Worm (Caenorhabditis elegans) whole organism, L4 larva: ENCODE results near the gene Y51H7C.1.

Experiments
- Y105C5A.15 ChIP-seq: fragments of 200-800 bp; sonication (Bioruptor generic); IDR thresholded peaks from 2 replicates; pipeline ENCODE4 v1.3.6; 2022; ENCODE audit warnings: missing genetic modification characterization, missing compliant biosample characterization
- Y75B8A.6 ChIP-seq: fragments of 200-800 bp; sonication (Bioruptor generic); IDR thresholded peaks from 2 replicates; pipeline ENCODE4 v1.3.6; 2022; ENCODE audit warnings: missing genetic modification reagents, missing genetic modification characterization, missing compliant biosample characterization
- ceh-82 ChIP-seq: sonication (generic microtip); optimal IDR thresholded peaks from 2 replicates; lab custom pipeline; 2017; ENCODE audit warnings: missing biosample characterization, missing genetic modification characterization
- lin-39 ChIP-seq: fragments of 150-350 bp; optimal IDR thresholded peaks from 2 replicates; lab custom pipeline; 2014; ENCODE audit warnings: missing biosample characterization, missing genetic modification reagents, missing genetic modification characterization
- saeg-2 ChIP-seq: fragments of 200-800 bp; sonication (Bioruptor generic); IDR thresholded peaks from 2 replicates; pipeline ENCODE4 v1.3.6; 2022; ENCODE audit warnings: missing genetic modification reagents, missing genetic modification characterization, missing compliant biosample characterization
- zfp-2 ChIP-seq: sonication (generic microtip); optimal IDR thresholded peaks from 2 replicates; lab custom pipeline; 2016; ENCODE audit warnings: mild to moderate bottlenecking, missing genetic modification characterization, missing compliant biosample characterization

DNA sequence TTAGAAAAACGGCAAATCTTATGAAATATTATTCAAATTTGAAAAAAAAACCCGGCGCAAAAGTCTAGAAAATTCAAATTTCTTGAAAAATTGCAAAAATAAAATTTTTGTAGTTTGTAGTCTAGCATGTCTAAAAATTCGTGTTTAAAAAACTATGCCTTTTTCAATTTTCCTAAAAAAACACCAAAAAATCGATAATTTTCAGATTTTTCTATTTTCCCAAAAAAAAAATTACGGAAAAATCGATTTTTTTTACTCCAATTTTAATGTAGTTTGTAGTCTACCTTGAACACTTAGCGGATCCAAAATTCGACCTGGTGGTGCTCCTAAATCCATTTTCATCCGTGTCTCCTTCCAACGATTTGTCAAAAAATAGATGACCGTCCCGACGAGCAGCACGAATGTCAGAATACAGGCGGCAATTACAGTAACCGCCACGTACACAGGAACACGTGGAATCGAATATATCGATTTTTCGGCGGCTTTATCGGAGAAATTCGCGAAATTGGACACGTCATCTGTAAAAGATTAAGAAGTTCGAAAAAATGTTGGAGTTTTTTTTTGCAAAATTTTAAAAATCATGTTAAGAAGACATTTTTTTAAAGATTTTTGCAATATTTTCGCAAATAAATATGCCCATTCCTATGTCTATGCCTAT lies 46.6 kb upstream of the Y51H7C.1 start:
- TF ChIP-seq saeg-2 (GFP tag; lab: Robert Waterston, UW) (no peak), zfp-2 (no peak), lin-39 (no peak), ceh-82 (tag; lab: Kevin White, UChicago) (no peak), Y75B8A.6 (GFP tag; lab: Robert Waterston, UW) (no peak), Y105C5A.15 (GFP tag; lab: Robert Waterston, UW) (no peak)
